Fruit fly (Drosophila melanogaster) whole organism, embryonic: Measurements from ENCODE around the gene parvin.

ENCODE experiments used
- CG12391 ChIP-seq: fragments of 200-800 bp; sonication (Bioruptor generic); optimal IDR thresholded peaks from 3 replicates; lab custom pipeline; 2018; ENCODE audit warnings: missing biosample characterization, mild to moderate bottlenecking, missing genetic modification characterization, moderate library complexity
- CG14667 ChIP-seq: fragments of 200-800 bp; sonication (Bioruptor generic); IDR thresholded peaks from 2 replicates; pipeline ENCODE4 v1.3.6; 2022; ENCODE audit warnings: missing biosample characterization, missing genetic modification characterization
- CG15601 ChIP-seq: fragments of 200-800 bp; sonication (Bioruptor generic); optimal IDR thresholded peaks from 3 replicates; lab custom pipeline; 2019; ENCODE audit warnings: missing biosample characterization, mild to moderate bottlenecking, missing genetic modification characterization, moderate library complexity
- CG16815 ChIP-seq: fragments of 200-800 bp; sonication (Bioruptor generic); optimal IDR thresholded peaks from 3 replicates; lab custom pipeline; 2017; ENCODE audit warnings: missing biosample characterization, mild to moderate bottlenecking, missing genetic modification characterization
- CG16863 ChIP-seq: fragments of 200-800 bp; sonication (Bioruptor generic); optimal IDR thresholded peaks from 3 replicates; lab custom pipeline; 2016; ENCODE audit warnings: missing biosample characterization, missing genetic modification characterization
- CG2202 ChIP-seq: fragments of 200-800 bp; sonication (Bioruptor generic); optimal IDR thresholded peaks from 2 replicates; lab custom pipeline; 2018; ENCODE audit warnings: missing biosample characterization, mild to moderate bottlenecking, missing genetic modification characterization
- CG33213 ChIP-seq: fragments of 200-800 bp; sonication (Bioruptor generic); optimal IDR thresholded peaks from 3 replicates; lab custom pipeline; 2016; ENCODE audit warnings: missing biosample characterization, missing genetic modification characterization
- CG5180 ChIP-seq: fragments of 200-800 bp; sonication (Bioruptor generic); optimal IDR thresholded peaks from 3 replicates; lab custom pipeline; 2017; ENCODE audit warnings: missing biosample characterization, missing genetic modification characterization, mild to moderate bottlenecking, moderate library complexity, missing genetic modification reagents
- CG6254 ChIP-seq: fragments of 200-800 bp; sonication (Bioruptor generic); optimal IDR thresholded peaks from 3 replicates; lab custom pipeline; 2017; ENCODE audit warnings: mild to moderate bottlenecking, missing biosample characterization, missing genetic modification reagents, missing genetic modification characterization
- CG6683 ChIP-seq: fragments of 200-800 bp; sonication (Bioruptor generic); optimal IDR thresholded peaks from 2 replicates; lab custom pipeline; 2017; ENCODE audit warnings: missing biosample characterization, mild to moderate bottlenecking, missing genetic modification characterization, missing genetic modification reagents
- CG7786 ChIP-seq: fragments of 200-800 bp; sonication (Bioruptor generic); optimal IDR thresholded peaks from 2 replicates; lab custom pipeline; 2016; ENCODE audit warnings: missing biosample characterization, missing genetic modification characterization
- CG8290 ChIP-seq, 3 experiments: fragments of 200-800 bp; sonication (Bioruptor generic); optimal IDR thresholded peaks; 2 replicates each; lab custom pipeline; 2016 to 2019; ENCODE audit warnings: missing biosample characterization in 3 of 3, missing genetic modification characterization in 3 of 3, mild to moderate bottlenecking in 2 of 3, moderate library complexity in 1 of 3
- CG8924 ChIP-seq: fragments of 200-800 bp; optimal IDR thresholded peaks from 3 replicates; lab custom pipeline; 2019; ENCODE audit warnings: missing biosample characterization, mild to moderate bottlenecking, missing genetic modification characterization, moderate library complexity
- CG9727 ChIP-seq: fragments of 200-800 bp; sonication (Bioruptor generic); optimal IDR thresholded peaks from 3 replicates; lab custom pipeline; 2017; ENCODE audit warnings: missing biosample characterization, mild to moderate bottlenecking, missing genetic modification characterization
- CTCF ChIP-seq: fragments of 200-800 bp; sonication (Bioruptor generic); optimal IDR thresholded peaks from 2 replicates; lab custom pipeline; 2017; ENCODE audit warnings: missing biosample characterization, mild to moderate bottlenecking, missing genetic modification characterization, moderate library complexity
- Camta ChIP-seq: fragments of 200-800 bp; sonication (Bioruptor generic); optimal IDR thresholded peaks from 2 replicates; lab custom pipeline; 2016; ENCODE audit warnings: missing biosample characterization, missing genetic modification characterization
- Dip3 ChIP-seq: fragments of 200-800 bp; sonication (Bioruptor generic); optimal IDR thresholded peaks from 3 replicates; lab custom pipeline; 2016; ENCODE audit warnings: missing biosample characterization, missing genetic modification characterization
- Eip74EF ChIP-seq, 2 experiments: fragments of 200-800 bp in 1 of 2; fragments of >200 bp in 1 of 2; sonication (Bioruptor generic) in 1 of 2; optimal IDR thresholded peaks; 2 replicates each; lab custom pipeline; 2017 to 2019; ENCODE audit warnings: missing biosample characterization in 2 of 2, missing genetic modification characterization in 2 of 2, mild to moderate bottlenecking in 1 of 2, moderate library complexity in 1 of 2
- HmgZ ChIP-seq: fragments of 200-800 bp; sonication (Bioruptor generic); optimal IDR thresholded peaks from 2 replicates; lab custom pipeline; 2018; ENCODE audit warnings: missing biosample characterization, mild to moderate bottlenecking, missing genetic modification characterization
- Hmr ChIP-seq: fragments of 200-800 bp; sonication (Bioruptor generic); optimal IDR thresholded peaks from 3 replicates; lab custom pipeline; 2017; ENCODE audit warnings: mild to moderate bottlenecking, missing biosample characterization, missing genetic modification reagents, missing genetic modification characterization
- Hr51 ChIP-seq, 2 experiments: fragments of 200-800 bp; sonication (Bioruptor generic); optimal IDR thresholded peaks; 2 replicates in 1 of 2; 3 replicates in 1 of 2; lab custom pipeline; 2016 to 2018; ENCODE audit warnings: missing biosample characterization in 2 of 2, missing genetic modification characterization in 2 of 2, mild to moderate bottlenecking in 1 of 2, moderate library complexity in 1 of 2
- Kr ChIP-seq: fragments of 200-800 bp; sonication (Bioruptor generic); optimal IDR thresholded peaks from 2 replicates; lab custom pipeline; 2017; ENCODE audit warnings: missing biosample characterization, mild to moderate bottlenecking, missing genetic modification characterization
- Lim3 ChIP-seq: fragments of 200-800 bp; sonication (Bioruptor generic); IDR thresholded peaks from 2 replicates; pipeline ENCODE4 v1.3.6; 2022; ENCODE audit warnings: missing biosample characterization, missing genetic modification characterization
- MESR4 ChIP-seq: fragments of 200-800 bp; sonication (Bioruptor generic); optimal IDR thresholded peaks from 2 replicates; lab custom pipeline; 2018; ENCODE audit warnings: missing biosample characterization, mild to moderate bottlenecking, missing genetic modification characterization, moderate library complexity
- Mes4 ChIP-seq: fragments of 200-800 bp; sonication (Bioruptor generic); optimal IDR thresholded peaks from 2 replicates; lab custom pipeline; 2016; ENCODE audit warnings: missing biosample characterization, missing genetic modification characterization
- Opbp ChIP-seq: fragments of 200-800 bp; sonication (Bioruptor generic); IDR thresholded peaks from 3 replicates; pipeline ENCODE4 v1.3.6; 2022; ENCODE audit warnings: missing biosample characterization, missing genetic modification characterization; ENCODE audit not compliant: partially characterized antibody
- Optix ChIP-seq: fragments of 200-800 bp; sonication (Bioruptor generic); IDR thresholded peaks from 3 replicates; pipeline ENCODE4 v1.3.6; 2022; ENCODE audit warnings: missing biosample characterization, missing genetic modification characterization
- Poxn ChIP-seq: fragments of 200-800 bp; sonication (Bioruptor generic); IDR thresholded peaks from 2 replicates; pipeline ENCODE4 v1.3.6; 2022; ENCODE audit warnings: missing biosample characterization, missing genetic modification characterization
- Usf ChIP-seq: fragments of 200-800 bp; sonication (Bioruptor generic); optimal IDR thresholded peaks from 2 replicates; lab custom pipeline; 2017; ENCODE audit warnings: missing genotype, missing biosample characterization, missing genetic modification characterization
- ab ChIP-seq: fragments of 200-800 bp; sonication (Bioruptor generic); optimal IDR thresholded peaks from 2 replicates; lab custom pipeline; 2016; ENCODE audit warnings: missing biosample characterization, missing genetic modification characterization
- az2 ChIP-seq: fragments of 200-800 bp; sonication (Bioruptor generic); optimal IDR thresholded peaks from 3 replicates; lab custom pipeline; 2016; ENCODE audit warnings: missing biosample characterization, missing genetic modification characterization
- chinmo ChIP-seq: fragments of 200-800 bp; sonication (Bioruptor generic); IDR thresholded peaks from 4 replicates; pipeline ENCODE4 v1.3.6; 2022; ENCODE audit warnings: missing biosample characterization, missing genetic modification characterization; ENCODE audit not compliant: partially characterized antibody
- disco-r ChIP-seq: fragments of 200-800 bp; sonication (Bioruptor generic); optimal IDR thresholded peaks from 2 replicates; lab custom pipeline; 2016; ENCODE audit warnings: missing biosample characterization, missing genetic modification characterization
- fd64A ChIP-seq: fragments of 200-800 bp; sonication (Bioruptor generic); optimal IDR thresholded peaks from 3 replicates; lab custom pipeline; 2018; ENCODE audit warnings: missing biosample characterization, mild to moderate bottlenecking, missing genetic modification characterization
- ftz-f1 ChIP-seq: fragments of 200-800 bp; sonication (Bioruptor generic); optimal IDR thresholded peaks from 2 replicates; lab custom pipeline; 2016; ENCODE audit warnings: missing biosample characterization, missing genetic modification characterization
- fu2 ChIP-seq: fragments of 200-800 bp; sonication (Bioruptor generic); optimal IDR thresholded peaks from 2 replicates; lab custom pipeline; 2016; ENCODE audit warnings: missing biosample characterization, missing genetic modification characterization
- gt ChIP-seq: fragments of 200-800 bp; sonication (Bioruptor generic); IDR thresholded peaks from 2 replicates; pipeline ENCODE4 v1.3.6; 2022; ENCODE audit warnings: missing biosample characterization, missing genetic modification characterization
- ham ChIP-seq: fragments of 200-800 bp; sonication (Bioruptor generic); IDR thresholded peaks from 2 replicates; pipeline ENCODE4 v1.3.6; 2022; ENCODE audit warnings: missing biosample characterization, missing genetic modification characterization
- kah ChIP-seq: fragments of 200-800 bp; sonication (Bioruptor generic); optimal IDR thresholded peaks from 2 replicates; lab custom pipeline; 2018; ENCODE audit warnings: missing biosample characterization, mild to moderate bottlenecking, missing genetic modification characterization
- lmd ChIP-seq: fragments of 200-800 bp; sonication (Bioruptor generic); IDR thresholded peaks from 2 replicates; pipeline ENCODE4 v1.3.6; 2022; ENCODE audit warnings: missing biosample characterization, missing genetic modification characterization
- mirr ChIP-seq: fragments of 200-800 bp; sonication (Bioruptor generic); optimal IDR thresholded peaks from 3 replicates; lab custom pipeline; 2018; ENCODE audit warnings: missing biosample characterization, mild to moderate bottlenecking, missing genetic modification characterization
- run ChIP-seq: fragments of 200-800 bp; sonication (Bioruptor generic); optimal IDR thresholded peaks from 3 replicates; lab custom pipeline; 2018; ENCODE audit warnings: missing biosample characterization, mild to moderate bottlenecking, missing genetic modification characterization
- sc ChIP-seq, 3 experiments: fragments of >200 bp in 2 of 3; fragments of 200-800 bp in 1 of 3; sonication (Bioruptor generic) in 1 of 3; optimal IDR thresholded peaks; 2 replicates in 2 of 3; 3 replicates in 1 of 3; lab custom pipeline; 2017; ENCODE audit warnings: mild to moderate bottlenecking in 1 of 3, missing biosample characterization in 1 of 3, missing genetic modification characterization in 1 of 3, missing genetic modification reagents in 1 of 3
- sr ChIP-seq: fragments of 200-800 bp; sonication (Bioruptor generic); IDR thresholded peaks from 3 replicates; pipeline ENCODE4 v1.3.6; 2022; ENCODE audit warnings: missing biosample characterization, missing genetic modification characterization
- sug ChIP-seq: fragments of 200-800 bp; optimal IDR thresholded peaks from 2 replicates; lab custom pipeline; 2019; ENCODE audit warnings: missing biosample characterization, mild to moderate bottlenecking, missing genetic modification characterization, moderate library complexity
- tio ChIP-seq: fragments of 200-800 bp; sonication (Bioruptor generic); optimal IDR thresholded peaks from 2 replicates; lab custom pipeline; 2017; ENCODE audit warnings: missing biosample characterization, missing genetic modification characterization, inconsistent platforms
- trem ChIP-seq: fragments of 200-800 bp; optimal IDR thresholded peaks from 3 replicates; lab custom pipeline; 2019; ENCODE audit warnings: missing biosample characterization, mild to moderate bottlenecking, missing genetic modification characterization, moderate library complexity
- tup ChIP-seq: fragments of 200-800 bp; sonication (Bioruptor generic); optimal IDR thresholded peaks from 2 replicates; lab custom pipeline; 2016; ENCODE audit warnings: missing biosample characterization, mild to moderate bottlenecking, missing genetic modification characterization, moderate library complexity
- zen ChIP-seq: fragments of 200-800 bp; sonication (Bioruptor generic); optimal IDR thresholded peaks from 3 replicates; lab custom pipeline; 2018; ENCODE audit warnings: missing biosample characterization, mild to moderate bottlenecking, missing genetic modification characterization, moderate library complexity

The parvin gene

dm6 chrX:19744003-19744488 lies 1.8 kb upstream of the parvin start, which contains the start of the genes CG18809, COX6B, CG33932 and Rpp20 (continued):
- TF ChIP-seq sug = peak; percentile 59
- peak; percentile 28 for TF ChIP-seq Usf (GFP tag; lab: Kevin White, UChicago)
- peak; percentile 74 for TF ChIP-seq mirr (GFP tag; lab: Kevin White, UChicago)
- TF ChIP-seq CG5180 (GFP tag; lab: Kevin White, UChicago) = no peak
- peak; percentile 76 for TF ChIP-seq Dip3 (GFP tag; lab: Kevin White, UChicago)
- no peak for TF ChIP-seq sc (optimal IDR thresholded peaks at IDR 0.05; lab: Kevin White, UChicago)
- no peak for TF ChIP-seq sc (GFP tag; optimal IDR thresholded peaks at IDR 0.05; lab: Kevin White, UChicago)
- no peak for TF ChIP-seq tio (GFP tag; lab: Kevin White, UChicago)
- peak; percentile 57 for TF ChIP-seq CG15601 (tag; lab: Kevin White, UChicago)
- TF ChIP-seq CG14667 = no peak
- peak; percentile 73 for TF ChIP-seq trem (tag; lab: Kevin White, UChicago)
- no peak for TF ChIP-seq Eip74EF (GFP tag; optimal IDR thresholded peaks at IDR 0.05; lab: Kevin White, UChicago)
- peak; percentile 56 for TF ChIP-seq disco-r (GFP tag; lab: Kevin White, UChicago)
- TF ChIP-seq CG8290 (GFP tag; optimal IDR thresholded peaks at IDR 0.05; lab: Kevin White, UChicago) = peak; percentile 66
- peak in 1 of 2 experiments; percentile 95 for TF ChIP-seq CG8290 (tag; optimal IDR thresholded peaks at IDR 0.05; lab: Kevin White, UChicago)
- no peak for TF ChIP-seq CG6254 (GFP tag; lab: Kevin White, UChicago)
- peak; percentile 60 for TF ChIP-seq CG12391 (tag; lab: Kevin White, UChicago)
- TF ChIP-seq Mes4 (GFP tag; lab: Kevin White, UChicago) = peak; percentile 34
- TF ChIP-seq chinmo (GFP tag; lab: Robert Waterston, UW) = peak; percentile 95
- TF ChIP-seq Hmr (GFP tag; lab: Kevin White, UChicago) = peak; percentile 85
- TF ChIP-seq ab (GFP tag; lab: Kevin White, UChicago) = no peak
- TF ChIP-seq fu2 (GFP tag; lab: Kevin White, UChicago) = peak; percentile 68
- no peak for TF ChIP-seq gt (GFP tag; lab: Robert Waterston, UW)
- peak; percentile 44 for TF ChIP-seq Camta (GFP tag; lab: Kevin White, UChicago)
- TF ChIP-seq CG16863 (GFP tag; lab: Kevin White, UChicago) = peak; percentile 32
- TF ChIP-seq sr (GFP tag; lab: Robert Waterston, UW) = no peak
- peak; percentile 32 for TF ChIP-seq az2 (GFP tag; lab: Kevin White, UChicago)
- TF ChIP-seq Poxn (GFP tag; lab: Robert Waterston, UW) = no peak
- peak; percentile 57; the same call in 1 of the 2 replicates for TF ChIP-seq lmd (GFP tag; lab: Robert Waterston, UW)
- peak; percentile 52 for TF ChIP-seq CG8924
- peak; percentile 10 for TF ChIP-seq CG2202 (tag; lab: Kevin White, UChicago)
- TF ChIP-seq CG16815 (GFP tag; lab: Kevin White, UChicago) = peak; percentile 25
- peak; percentile 97 for TF ChIP-seq MESR4 (GFP tag; lab: Kevin White, UChicago)
- no peak for TF ChIP-seq ham (GFP tag; lab: Robert Waterston, UW)
- no peak for TF ChIP-seq Kr (GFP tag; lab: Kevin White, UChicago)
- TF ChIP-seq CG6683 (GFP tag; lab: Kevin White, UChicago) = peak; percentile 28
- TF ChIP-seq run = no peak
- peak; percentile 1 to 65 for TF ChIP-seq Hr51 (GFP tag; optimal IDR thresholded peaks at IDR 0.05; lab: Kevin White, UChicago)
- TF ChIP-seq Opbp (GFP tag; lab: Robert Waterston, UW) = peak; percentile 98
- peak; percentile 21 for TF ChIP-seq kah (GFP tag; lab: Kevin White, UChicago)
- peak; percentile 84 for TF ChIP-seq CG7786
- peak; percentile 53 for TF ChIP-seq CG9727 (GFP tag; lab: Kevin White, UChicago)
- peak; percentile 91 for TF ChIP-seq HmgZ
- no peak for TF ChIP-seq tup (GFP tag; lab: Kevin White, UChicago)
- peak; percentile 16 for TF ChIP-seq fd64A
- no peak for TF ChIP-seq Lim3
- 0 out of 3 replicates have a peak, but pooled peaks have one; percentile 48 for TF ChIP-seq Optix (GFP tag; lab: Robert Waterston, UW)
- TF ChIP-seq zen (tag; lab: Kevin White, UChicago) = peak; percentile 45
- peak; percentile 73 for TF ChIP-seq ftz-f1 (GFP tag; lab: Kevin White, UChicago)
- peak; percentile 14 for TF ChIP-seq CTCF (GFP tag; lab: Kevin White, UChicago)
- peak; percentile 80 for TF ChIP-seq CG33213 (GFP tag; lab: Kevin White, UChicago)
